Fruit fly (Drosophila melanogaster) whole organism, embryonic: ENCODE measurements around the gene CG31886.
A peak's percentile ranks its signal among the peaks of the same experiment; 100 is the strongest.

ENCODE experiments used
- Awh ChIP-seq: fragments of 200-800 bp; sonication (Bioruptor generic); IDR thresholded peaks from 2 replicates; pipeline ENCODE4, ENCODE4 v1.3.6; 2022; ENCODE audit warnings: missing biosample characterization, missing genetic modification characterization
- Blimp-1 ChIP-seq: fragments of 200-800 bp; sonication (Bioruptor generic); optimal IDR thresholded peaks from 3 replicates; lab custom pipeline; 2018; ENCODE audit warnings: missing biosample characterization, missing genetic modification characterization, mild to moderate bottlenecking, moderate library complexity, missing genetic modification reagents
- CG10267 ChIP-seq: fragments of 200-800 bp; sonication (Bioruptor generic); optimal IDR thresholded peaks from 2 replicates; lab custom pipeline; 2018; ENCODE audit warnings: missing biosample characterization, mild to moderate bottlenecking, missing genetic modification characterization, moderate library complexity
- CG10274 ChIP-seq: fragments of 200-800 bp; sonication (Bioruptor generic); optimal IDR thresholded peaks from 3 replicates; lab custom pipeline; 2017; ENCODE audit warnings: missing biosample characterization, mild to moderate bottlenecking, missing genetic modification characterization
- CG10431 ChIP-seq: fragments of 200-800 bp; sonication (Bioruptor generic); optimal IDR thresholded peaks from 3 replicates; lab custom pipeline; 2018; ENCODE audit warnings: missing biosample characterization, mild to moderate bottlenecking, missing genetic modification characterization
- CG11398 ChIP-seq: fragments of 200-800 bp; sonication (Bioruptor generic); optimal IDR thresholded peaks from 2 replicates; lab custom pipeline; 2016; ENCODE audit warnings: missing biosample characterization, missing genetic modification characterization
- CG12769 ChIP-seq: fragments of 200-800 bp; sonication (Bioruptor generic); optimal IDR thresholded peaks from 2 replicates; lab custom pipeline; 2019; ENCODE audit warnings: missing biosample characterization, mild to moderate bottlenecking, missing genetic modification characterization, moderate library complexity
- CG14710 ChIP-seq: fragments of 200-800 bp; sonication (Bioruptor generic); optimal IDR thresholded peaks from 3 replicates; lab custom pipeline; 2019; ENCODE audit warnings: missing biosample characterization, mild to moderate bottlenecking, missing genetic modification characterization, moderate library complexity
- CG15479 ChIP-seq: fragments of 200-800 bp; sonication (Bioruptor generic); optimal IDR thresholded peaks from 3 replicates; lab custom pipeline; 2019; ENCODE audit warnings: missing biosample characterization, mild to moderate bottlenecking, missing genetic modification characterization, moderate library complexity
- CG18262 ChIP-seq: fragments of 200-800 bp; optimal IDR thresholded peaks from 3 replicates; lab custom pipeline; 2019; ENCODE audit warnings: missing biosample characterization, mild to moderate bottlenecking, missing genetic modification characterization, moderate library complexity
- CG2199 ChIP-seq: fragments of 200-800 bp; sonication (Bioruptor generic); IDR thresholded peaks from 3 replicates; pipeline ENCODE4 v1.3.6; 2022; ENCODE audit warnings: missing biosample characterization, missing genetic modification characterization
- CG2678 ChIP-seq: fragments of 200-800 bp; sonication (Bioruptor generic); optimal IDR thresholded peaks from 3 replicates; lab custom pipeline; 2019; ENCODE audit warnings: missing biosample characterization, mild to moderate bottlenecking, missing genetic modification characterization, moderate library complexity
- CG2712 ChIP-seq: fragments of 200-800 bp; optimal IDR thresholded peaks from 3 replicates; lab custom pipeline; 2019; ENCODE audit warnings: missing biosample characterization, mild to moderate bottlenecking, missing genetic modification characterization, moderate library complexity
- CG30403 ChIP-seq: fragments of 200-800 bp; sonication (Bioruptor generic); optimal IDR thresholded peaks from 3 replicates; lab custom pipeline; 2016; ENCODE audit warnings: missing biosample characterization, missing genetic modification characterization
- D ChIP-seq, 2 experiments: fragments of 200-800 bp in 1 of 2; fragments of >200 bp in 1 of 2; sonication (Bioruptor generic) in 1 of 2; optimal IDR thresholded peaks; 2 replicates in 1 of 2; 3 replicates in 1 of 2; lab custom pipeline; 2017; ENCODE audit warnings: mild to moderate bottlenecking in 1 of 2, missing biosample characterization in 1 of 2, missing genetic modification characterization in 1 of 2, missing genetic modification reagents in 1 of 2
- D19A ChIP-seq: fragments of 200-800 bp; optimal IDR thresholded peaks from 3 replicates; lab custom pipeline; 2019; ENCODE audit warnings: missing biosample characterization, mild to moderate bottlenecking, missing genetic modification characterization, moderate library complexity
- Drgx ChIP-seq: fragments of 200-800 bp; sonication (Bioruptor generic); IDR thresholded peaks from 2 replicates; pipeline ENCODE4 v1.3.6; 2022; ENCODE audit warnings: missing biosample characterization, missing genetic modification characterization
- HLH3B ChIP-seq: fragments of 200-800 bp; sonication (Bioruptor generic); IDR thresholded peaks from 2 replicates; pipeline ENCODE4 v1.3.6; 2022; ENCODE audit warnings: missing biosample characterization, missing genetic modification characterization
- Pdp1 ChIP-seq, 2 experiments: fragments of 200-800 bp; sonication (Bioruptor generic); optimal IDR thresholded peaks; 3 replicates each; lab custom pipeline; 2016; ENCODE audit warnings: missing biosample characterization in 2 of 2, missing genetic modification characterization in 2 of 2, mild to moderate bottlenecking in 1 of 2, moderate library complexity in 1 of 2
- Tbp ChIP-seq: fragments of >200 bp; optimal IDR thresholded peaks from 2 replicates; lab custom pipeline; 2018; ENCODE audit warnings: missing biosample characterization, missing genetic modification characterization
- ac ChIP-seq: fragments of 200-800 bp; sonication (Bioruptor generic); optimal IDR thresholded peaks from 3 replicates; lab custom pipeline; 2017; ENCODE audit warnings: missing biosample characterization, mild to moderate bottlenecking, missing genetic modification characterization
- aop ChIP-seq: fragments of 200-800 bp; sonication (Bioruptor generic); IDR thresholded peaks from 2 replicates; pipeline ENCODE4 v1.3.6; 2022; ENCODE audit warnings: missing biosample characterization, missing genetic modification characterization
- cg ChIP-seq: fragments of 200-800 bp; sonication (Bioruptor generic); optimal IDR thresholded peaks from 3 replicates; lab custom pipeline; 2019; ENCODE audit warnings: missing biosample characterization, mild to moderate bottlenecking, missing genetic modification characterization, moderate library complexity
- chif ChIP-seq, 2 experiments: fragments of 200-800 bp; sonication (Bioruptor generic); optimal IDR thresholded peaks; 3 replicates each; lab custom pipeline; 2016; ENCODE audit warnings: missing biosample characterization in 2 of 2, missing genetic modification characterization in 2 of 2
- ci ChIP-seq: fragments of 200-800 bp; sonication (Bioruptor generic); IDR thresholded peaks from 3 replicates; pipeline ENCODE4 v1.3.6; 2022; ENCODE audit warnings: missing biosample characterization, missing genetic modification characterization
- crol ChIP-seq: fragments of 200-800 bp; sonication (Bioruptor generic); IDR thresholded peaks from 2 replicates; pipeline ENCODE4 v1.3.6; 2022; ENCODE audit warnings: missing biosample characterization, missing genetic modification characterization
- dmrt11E ChIP-seq: fragments of 200-800 bp; sonication (Bioruptor generic); optimal IDR thresholded peaks from 3 replicates; lab custom pipeline; 2018; ENCODE audit warnings: missing biosample characterization, mild to moderate bottlenecking, missing genetic modification characterization, moderate library complexity
- gem ChIP-seq: fragments of 200-800 bp; sonication (Bioruptor generic); optimal IDR thresholded peaks from 2 replicates; lab custom pipeline; 2019; ENCODE audit warnings: missing biosample characterization, mild to moderate bottlenecking, missing genetic modification characterization, moderate library complexity
- gsb-n ChIP-seq: fragments of 200-800 bp; sonication (Bioruptor generic); optimal IDR thresholded peaks from 3 replicates; lab custom pipeline; 2018; ENCODE audit warnings: missing biosample characterization, mild to moderate bottlenecking, missing genetic modification characterization
- her ChIP-seq: fragments of 200-800 bp; sonication (Bioruptor generic); optimal IDR thresholded peaks from 2 replicates; lab custom pipeline; 2016; ENCODE audit warnings: missing biosample characterization, missing genetic modification characterization
- insv ChIP-seq, 2 experiments: fragments of 200-800 bp; sonication (Bioruptor generic); optimal IDR thresholded peaks; 3 replicates each; lab custom pipeline; 2016 to 2018; ENCODE audit warnings: missing biosample characterization in 2 of 2, missing genetic modification characterization in 2 of 2
- nau ChIP-seq: fragments of 200-800 bp; sonication (Bioruptor generic); optimal IDR thresholded peaks from 3 replicates; lab custom pipeline; 2017; ENCODE audit warnings: missing biosample characterization, mild to moderate bottlenecking, missing genetic modification characterization, missing genetic modification reagents
- nerfin-1 ChIP-seq: fragments of 200-800 bp; sonication (Bioruptor generic); optimal IDR thresholded peaks from 3 replicates; lab custom pipeline; 2019; ENCODE audit warnings: missing biosample characterization, mild to moderate bottlenecking, missing genetic modification characterization, moderate library complexity
- nmo ChIP-seq: fragments of 200-800 bp; sonication (Bioruptor generic); optimal IDR thresholded peaks from 2 replicates; lab custom pipeline; 2018; ENCODE audit warnings: missing biosample characterization, mild to moderate bottlenecking, missing genetic modification characterization, moderate library complexity
- odd ChIP-seq: fragments of 200-800 bp; sonication (Bioruptor generic); optimal IDR thresholded peaks from 2 replicates; lab custom pipeline; 2017; ENCODE audit warnings: missing biosample characterization, mild to moderate bottlenecking, missing genetic modification characterization
- phol ChIP-seq: fragments of 200-800 bp; sonication (Bioruptor generic); optimal IDR thresholded peaks from 3 replicates; lab custom pipeline; 2018; ENCODE audit warnings: missing biosample characterization, mild to moderate bottlenecking, missing genetic modification characterization, moderate library complexity
- pros ChIP-seq: fragments of 200-800 bp; sonication (Bioruptor generic); optimal IDR thresholded peaks from 3 replicates; lab custom pipeline; 2019; ENCODE audit warnings: missing biosample characterization, mild to moderate bottlenecking, missing genetic modification characterization, moderate library complexity
- psq ChIP-seq: fragments of 200-800 bp; sonication (Bioruptor generic); optimal IDR thresholded peaks from 2 replicates; lab custom pipeline; 2017; ENCODE audit warnings: missing biosample characterization, missing genetic modification characterization
- row ChIP-seq: fragments of 200-800 bp; sonication (Bioruptor generic); IDR thresholded peaks from 3 replicates; pipeline ENCODE4 v1.3.6; 2022; ENCODE audit warnings: missing biosample characterization, missing genetic modification characterization
- run ChIP-seq: fragments of 200-800 bp; sonication (Bioruptor generic); optimal IDR thresholded peaks from 3 replicates; lab custom pipeline; 2018; ENCODE audit warnings: missing biosample characterization, mild to moderate bottlenecking, missing genetic modification characterization
- sd ChIP-seq: fragments of 200-800 bp; sonication (Bioruptor generic); optimal IDR thresholded peaks from 3 replicates; lab custom pipeline; 2018; ENCODE audit warnings: missing biosample characterization, mild to moderate bottlenecking, missing genetic modification characterization, moderate library complexity
- sens ChIP-seq: fragments of 200-800 bp; sonication (Bioruptor generic); peaks from one replicate; lab custom pipeline; 2016; ENCODE audit warnings: missing biosample characterization, missing genetic modification characterization
- sim ChIP-seq: fragments of 200-800 bp; sonication (Bioruptor generic); IDR thresholded peaks from 2 replicates; pipeline ENCODE4 v1.3.6; 2022; ENCODE audit warnings: missing biosample characterization, missing genetic modification characterization
- stc ChIP-seq: fragments of 200-800 bp; sonication (Bioruptor generic); IDR thresholded peaks from 2 replicates; pipeline ENCODE4 v1.3.6; 2022; ENCODE audit warnings: missing biosample characterization, missing genetic modification characterization
- stwl ChIP-seq: fragments of 200-800 bp; sonication (Bioruptor generic); optimal IDR thresholded peaks from 3 replicates; lab custom pipeline; 2018; ENCODE audit warnings: missing biosample characterization, mild to moderate bottlenecking, missing genetic modification characterization, moderate library complexity
- tio ChIP-seq: fragments of 200-800 bp; sonication (Bioruptor generic); optimal IDR thresholded peaks from 2 replicates; lab custom pipeline; 2017; ENCODE audit warnings: missing biosample characterization, missing genetic modification characterization, inconsistent platforms
- yki ChIP-seq: fragments of >200 bp; optimal IDR thresholded peaks from 3 replicates; lab custom pipeline; 2018
- z ChIP-seq: fragments of 200-800 bp; sonication (Bioruptor generic); IDR thresholded peaks from 3 replicates; pipeline ENCODE4 v1.3.6; 2022; ENCODE audit warnings: missing biosample characterization, missing genetic modification characterization

The CG31886 gene

dm6 chr2L:8949919-8950722 lies 8.7 kb downstream of the CG31886 start:
- TF ChIP-seq CG10267 (tag; lab: Kevin White, UChicago) (peak; percentile 14), run (peak; percentile 36), CG14710 (tag; lab: Kevin White, UChicago) (peak; percentile 11), stc (GFP tag; lab: Robert Waterston, UW) (0 out of 2 replicates have a peak, but pooled peaks have one; percentile 16), psq (GFP tag; lab: Kevin White, UChicago) (no peak), Drgx (peak; percentile 21; the same call in 1 of the 2 replicates), nerfin-1 (tag; lab: Kevin White, UChicago) (peak; percentile 50), CG2678 (tag; lab: Kevin White, UChicago) (peak; percentile 16), HLH3B (GFP tag; lab: Robert Waterston, UW) (no peak), Tbp (GFP tag; lab: Kevin White, UChicago) (no peak), D19A (peak; percentile 42), CG10274 (GFP tag; lab: Kevin White, UChicago) (peak; percentile 95), crol (peak; percentile 79), row (GFP tag; lab: Robert Waterston, UW) (0 out of 3 replicates have a peak, but pooled peaks have one; percentile 6), cg (peak; percentile 59), Blimp-1 (GFP tag; lab: Kevin White, UChicago) (peak; percentile 48), CG2712 (tag; lab: Kevin White, UChicago) (peak; percentile 11), stwl (tag; lab: Kevin White, UChicago) (peak; percentile 11), ci (GFP tag; lab: Robert Waterston, UW) (peak; percentile 58; the same call in 1 of the 3 replicates), insv (GFP tag; optimal IDR thresholded peaks at IDR 0.05; lab: Kevin White, UChicago) (peak in 1 of 2 experiments; percentile 47), CG11398 (peak; percentile 14), Pdp1 (GFP tag; optimal IDR thresholded peaks at IDR 0.05; lab: Kevin White, UChicago) (peak in 1 of 2 experiments; percentile 41), nau (peak; percentile 41), sd (tag; lab: Kevin White, UChicago) (peak; percentile 38), CG15479 (GFP tag; lab: Kevin White, UChicago) (peak; percentile 42), nmo (GFP tag; lab: Kevin White, UChicago) (peak; percentile 20), Awh (GFP tag; lab: Robert Waterston, UW) (peak; percentile 29; the same call in 1 of the 2 replicates), D (optimal IDR thresholded peaks at IDR 0.05; lab: Kevin White, UChicago) (no peak), D (GFP tag; optimal IDR thresholded peaks at IDR 0.05; lab: Kevin White, UChicago) (peak; percentile 30), gsb-n (tag; lab: Kevin White, UChicago) (peak; percentile 70), CG2199 (GFP tag; lab: Robert Waterston, UW) (peak; percentile 67; the same call in 1 of the 3 replicates), aop (GFP tag; lab: Robert Waterston, UW) (peak; percentile 81), CG10431 (peak; percentile 15), sim (GFP tag; lab: Robert Waterston, UW) (no peak), yki (lab: Kevin White, UChicago) (peak; percentile 54), z (GFP tag; lab: Robert Waterston, UW) (0 out of 3 replicates have a peak, but pooled peaks have one; percentile 16), gem (tag; lab: Kevin White, UChicago) (peak; percentile 43), odd (peak; percentile 8), phol (tag; lab: Kevin White, UChicago) (peak; percentile 13), CG12769 (tag; lab: Kevin White, UChicago) (no peak), chif (GFP tag; optimal IDR thresholded peaks at IDR 0.05; lab: Kevin White, UChicago) (peak in 1 of 2 experiments; percentile 12), dmrt11E (tag; lab: Kevin White, UChicago) (peak; percentile 44), pros (GFP tag; lab: Kevin White, UChicago) (peak; percentile 93), CG18262 (tag; lab: Kevin White, UChicago) (peak; percentile 28), CG30403 (GFP tag; lab: Kevin White, UChicago) (peak; percentile 2), her (GFP tag; lab: Kevin White, UChicago) (no peak), sens (GFP tag; lab: Kevin White, UChicago) (peak; percentile 87), ac (GFP tag; lab: Kevin White, UChicago) (no peak), tio (peak; percentile 13)
